Worm (Caenorhabditis elegans) whole organism, L4 larva: ENCODE data around the gene ttr-52.

Source experiments
- D1046.2 ChIP-seq: fragments of 200-800 bp; sonication (Bioruptor generic); IDR thresholded peaks from 2 replicates; pipeline ENCODE4 v1.3.6; 2022; ENCODE audit warnings: missing genetic modification characterization, missing compliant biosample characterization
- F10B5.3 ChIP-seq: sonication (generic microtip); optimal IDR thresholded peaks from 2 replicates; lab custom pipeline; 2016; ENCODE audit warnings: mild to moderate bottlenecking, missing genetic modification characterization, missing compliant biosample characterization
- F44E2.7 ChIP-seq: fragments of 200-800 bp; sonication (Bioruptor generic); IDR thresholded peaks from 2 replicates; pipeline ENCODE4 v2.1.2; 2022; ENCODE audit warnings: missing genetic modification characterization, missing compliant biosample characterization
- T20F7.1 ChIP-seq: fragments of 200-800 bp; sonication (Bioruptor generic); optimal IDR thresholded peaks from 2 replicates; lab custom pipeline; 2018; ENCODE audit warnings: mild to moderate bottlenecking, missing genetic modification characterization, missing compliant biosample characterization
- T26A8.4 ChIP-seq: fragments of 200-800 bp; sonication (Bioruptor generic); IDR thresholded peaks from 2 replicates; pipeline ENCODE4 v1.3.6; 2022; ENCODE audit warnings: missing genetic modification characterization, missing compliant biosample characterization
- Y48G9A.11 ChIP-seq: fragments of 200-800 bp; sonication (Bioruptor generic); IDR thresholded peaks from 2 replicates; pipeline ENCODE4 v1.3.6; 2022; ENCODE audit warnings: missing genetic modification reagents, missing genetic modification characterization, missing compliant biosample characterization
- ZK337.2 ChIP-seq: fragments of 200-800 bp; sonication (Bioruptor generic); IDR thresholded peaks from 2 replicates; pipeline ENCODE4 v1.3.6; 2022; ENCODE audit warnings: missing genetic modification reagents, missing genetic modification characterization, missing compliant biosample characterization
- arid-1 ChIP-seq: fragments of 200-800 bp; sonication (Bioruptor generic); conservative IDR thresholded peaks from 2 replicates; pipeline ENCODE4 v1.3.6; 2022; ENCODE audit warnings: missing genetic modification reagents, missing genetic modification characterization, missing compliant biosample characterization
- ceh-20 ChIP-seq: fragments of 200-800 bp; sonication (Bioruptor generic); IDR thresholded peaks from 2 replicates; pipeline ENCODE4 v1.3.6; 2022; ENCODE audit warnings: missing genetic modification reagents, missing genetic modification characterization, missing compliant biosample characterization
- ceh-62 ChIP-seq: sonication (generic microtip); optimal IDR thresholded peaks from 2 replicates; lab custom pipeline; 2017; ENCODE audit warnings: missing biosample characterization, missing genetic modification characterization
- daf-12 ChIP-seq: fragments of 150-350 bp; optimal IDR thresholded peaks from 2 replicates; lab custom pipeline; 2014; ENCODE audit warnings: missing biosample characterization, missing genetic modification reagents, missing genetic modification characterization
- daf-19 ChIP-seq: fragments of 200-800 bp; sonication (Bioruptor generic); conservative IDR thresholded peaks from 2 replicates; pipeline ENCODE4 v1.3.6; 2022; ENCODE audit warnings: missing genetic modification characterization, missing compliant biosample characterization
- dmd-6 ChIP-seq: fragments of 200-800 bp; sonication (Bioruptor generic); IDR thresholded peaks from 2 replicates; pipeline ENCODE4 v1.3.6; 2022; ENCODE audit warnings: missing genetic modification reagents, missing genetic modification characterization, missing compliant biosample characterization
- dmd-8 ChIP-seq: fragments of 200-800 bp; sonication (Bioruptor generic); IDR thresholded peaks from 2 replicates; pipeline ENCODE4 v1.3.6; 2022; ENCODE audit warnings: missing genetic modification characterization, missing compliant biosample characterization
- dmd-9 ChIP-seq: fragments of 200-800 bp; sonication (Bioruptor generic); IDR thresholded peaks from 2 replicates; pipeline ENCODE4 v1.3.6; 2022; ENCODE audit warnings: missing genetic modification reagents, missing genetic modification characterization, missing compliant biosample characterization
- dpl-1 ChIP-seq: fragments of 150-350 bp; optimal IDR thresholded peaks from 2 replicates; lab custom pipeline; 2014; ENCODE audit warnings: missing biosample characterization, missing genetic modification reagents, missing genetic modification characterization
- dve-1 ChIP-seq: sonication (generic microtip); optimal IDR thresholded peaks from 2 replicates; lab custom pipeline; 2017; ENCODE audit warnings: antibody characterized with exemption, mild to moderate bottlenecking, missing genetic modification characterization, missing compliant biosample characterization; ENCODE audit not compliant: insufficient read depth
- fos-1 ChIP-seq: fragments of 150-350 bp; optimal IDR thresholded peaks from 2 replicates; lab custom pipeline; 2014; ENCODE audit warnings: missing biosample characterization, missing genetic modification characterization
- gei-8 ChIP-seq: fragments of 200-800 bp; sonication (Bioruptor generic); optimal IDR thresholded peaks from 2 replicates; lab custom pipeline; 2018; ENCODE audit warnings: mild to moderate bottlenecking, missing genetic modification characterization, missing compliant biosample characterization
- hif-1 ChIP-seq, 2 experiments: sonication (generic microtip); optimal IDR thresholded peaks; 2 replicates each; lab custom pipeline; 2016 to 2017; ENCODE audit warnings: missing compliant biosample characterization in 2 of 2, missing genetic modification characterization in 2 of 2, missing genetic modification reagents in 2 of 2, missing genotype in 2 of 2, mild to moderate bottlenecking in 1 of 2
- hlh-30 ChIP-seq: sonication (generic microtip); optimal IDR thresholded peaks from 2 replicates; lab custom pipeline; 2017; ENCODE audit warnings: antibody characterized with exemption, mild to moderate bottlenecking, missing genetic modification characterization, missing compliant biosample characterization; ENCODE audit not compliant: insufficient read depth
- lim-7 ChIP-seq: fragments of 200-800 bp; sonication (Bioruptor generic); IDR thresholded peaks from 2 replicates; pipeline ENCODE4 v1.3.6; 2022; ENCODE audit warnings: missing genetic modification characterization, missing compliant biosample characterization
- lin-13 ChIP-seq: fragments of 150-350 bp; optimal IDR thresholded peaks from 2 replicates; lab custom pipeline; 2014; ENCODE audit warnings: missing biosample characterization, missing genetic modification reagents, missing genetic modification characterization
- madf-5 ChIP-seq, 2 experiments: fragments of 200-800 bp; sonication (Bioruptor generic); IDR thresholded peaks; 2 replicates each; pipeline ENCODE4 v1.3.6; 2022; ENCODE audit warnings: missing compliant biosample characterization in 2 of 2, missing genetic modification characterization in 2 of 2
- mep-1 ChIP-seq: fragments of 150-350 bp; sonication (generic microtip); optimal IDR thresholded peaks from 3 replicates; lab custom pipeline; 2014; ENCODE audit warnings: missing biosample characterization, missing genetic modification characterization
- mxl-3 ChIP-seq: fragments of 200-800 bp; sonication (Bioruptor generic); optimal IDR thresholded peaks from 2 replicates; lab custom pipeline; 2018; ENCODE audit warnings: mild to moderate bottlenecking, missing genetic modification characterization, missing compliant biosample characterization
- nhr-10 ChIP-seq: fragments of 150-350 bp; optimal IDR thresholded peaks from 2 replicates; lab custom pipeline; 2014; ENCODE audit warnings: missing biosample characterization, missing genetic modification characterization
- nhr-11 ChIP-seq: fragments of 150-350 bp; optimal IDR thresholded peaks from 2 replicates; lab custom pipeline; 2014; ENCODE audit warnings: missing biosample characterization, missing genetic modification characterization
- nhr-111 ChIP-seq: fragments of 200-800 bp; sonication (Bioruptor generic); optimal IDR thresholded peaks from 2 replicates; lab custom pipeline; 2018; ENCODE audit warnings: mild to moderate bottlenecking, missing genetic modification characterization, missing compliant biosample characterization
- nhr-237 ChIP-seq: sonication (generic microtip); optimal IDR thresholded peaks from 2 replicates; lab custom pipeline; 2017; ENCODE audit warnings: missing biosample characterization, missing genetic modification characterization
- nhr-28 ChIP-seq: fragments of 150-350 bp; optimal IDR thresholded peaks from 2 replicates; lab custom pipeline; 2014; ENCODE audit warnings: missing biosample characterization, missing genetic modification characterization
- nhr-41 ChIP-seq: fragments of 200-800 bp; sonication (Bioruptor generic); IDR thresholded peaks from 2 replicates; pipeline ENCODE4 v1.3.6; 2022; ENCODE audit warnings: missing genetic modification reagents, missing genetic modification characterization, missing compliant biosample characterization
- nhr-76 ChIP-seq: fragments of 150-350 bp; optimal IDR thresholded peaks from 2 replicates; lab custom pipeline; 2014; ENCODE audit warnings: missing biosample characterization, missing genetic modification characterization
- pha-4 ChIP-seq, 2 experiments: fragments of 150-350 bp in 1 of 2; fragments of 200-800 bp in 1 of 2; sonication (Bioruptor generic) in 1 of 2; IDR thresholded peaks in 1 of 2; optimal IDR thresholded peaks in 1 of 2; 2 replicates each; pipeline versions ENCODE4 v1.3.6 to Lab custom; 2014 to 2022; ENCODE audit warnings: missing genetic modification characterization in 2 of 2, missing genetic modification reagents in 2 of 2, missing biosample characterization in 1 of 2, missing compliant biosample characterization in 1 of 2
- saeg-2 ChIP-seq: fragments of 200-800 bp; sonication (Bioruptor generic); IDR thresholded peaks from 2 replicates; pipeline ENCODE4 v1.3.6; 2022; ENCODE audit warnings: missing genetic modification reagents, missing genetic modification characterization, missing compliant biosample characterization
- skn-1 ChIP-seq: fragments of 150-350 bp; optimal IDR thresholded peaks from 2 replicates; lab custom pipeline; 2014; ENCODE audit warnings: missing biosample characterization, missing genetic modification characterization
- snpc-1.2 ChIP-seq: fragments of 200-800 bp; sonication (Bioruptor generic); IDR thresholded peaks from 2 replicates; pipeline ENCODE4 v1.3.6; 2022; ENCODE audit warnings: missing genetic modification reagents, missing genetic modification characterization, missing compliant biosample characterization
- spr-1 ChIP-seq: sonication (generic microtip); optimal IDR thresholded peaks from 2 replicates; lab custom pipeline; 2016; ENCODE audit warnings: mild to moderate bottlenecking, missing genetic modification characterization, missing compliant biosample characterization
- unc-130 ChIP-seq: sonication (generic microtip); optimal IDR thresholded peaks from 2 replicates; lab custom pipeline; 2016; ENCODE audit warnings: missing genetic modification reagents, missing genetic modification characterization, missing compliant biosample characterization
- unc-39 ChIP-seq: sonication (generic microtip); optimal IDR thresholded peaks from 2 replicates; lab custom pipeline; 2017; ENCODE audit warnings: missing biosample characterization, missing genetic modification characterization
- unc-62 ChIP-seq, 3 experiments: fragments of 150-350 bp in 1 of 3; sonication (generic microtip); optimal IDR thresholded peaks in 2 of 3; peaks in 1 of 3; 1 replicate in 1 of 3; 2 replicates in 2 of 3; lab custom pipeline; 2014 to 2017; ENCODE audit warnings: missing biosample characterization in 3 of 3, missing genetic modification characterization in 3 of 3, missing genetic modification reagents in 3 of 3, missing genotype in 1 of 3
- zfp-2 ChIP-seq: sonication (generic microtip); optimal IDR thresholded peaks from 2 replicates; lab custom pipeline; 2016; ENCODE audit warnings: mild to moderate bottlenecking, missing genetic modification characterization, missing compliant biosample characterization
- ztf-7 ChIP-seq: fragments of 150-350 bp; optimal IDR thresholded peaks from 2 replicates; lab custom pipeline; 2014; ENCODE audit warnings: missing biosample characterization, missing genetic modification characterization

ttr-52 gene

ce11 chrIII:13388621-13389020, 15.9 kb upstream of the ttr-52 start (continued):
- TF ChIP-seq hlh-30 (tag; lab: Kevin White, UChicago): no peak
- TF ChIP-seq mep-1 (tag; lab: Kevin White, UChicago): no peak
- TF ChIP-seq F44E2.7 (GFP tag; lab: Robert Waterston, UW): no peak
- TF ChIP-seq snpc-1.2 (GFP tag; lab: Robert Waterston, UW): no peak
- TF ChIP-seq pha-4 (GFP tag; IDR thresholded peaks at IDR 0.05; lab: Robert Waterston, UW): no peak
- no peak for TF ChIP-seq pha-4 (tag; optimal IDR thresholded peaks at IDR 0.05; lab: Kevin White, UChicago)
- TF ChIP-seq T26A8.4 (GFP tag; lab: Robert Waterston, UW): no peak
- no peak for TF ChIP-seq saeg-2
- no peak for TF ChIP-seq fos-1 (tag; lab: Kevin White, UChicago)
- TF ChIP-seq nhr-10: no peak
- no peak for TF ChIP-seq nhr-111 (GFP tag; lab: Kevin White, UChicago)
- TF ChIP-seq Y48G9A.11 (GFP tag; lab: Robert Waterston, UW): no peak
- no peak for TF ChIP-seq dpl-1 (GFP tag; lab: Kevin White, UChicago)
- no peak for TF ChIP-seq lin-13 (GFP tag; lab: Kevin White, UChicago)
- no peak for TF ChIP-seq gei-8 (GFP tag; lab: Kevin White, UChicago)
- no peak for TF ChIP-seq dmd-8 (GFP tag; lab: Robert Waterston, UW)

- no peak for TF ChIP-seq skn-1 (tag; lab: Kevin White, UChicago)
- no peak for TF ChIP-seq zfp-2
- TF ChIP-seq ztf-7: no peak
- no peak for TF ChIP-seq snpc-1.2 (GFP tag; lab: Robert Waterston, UW)
- TF ChIP-seq ceh-62: no peak
- no peak for TF ChIP-seq T20F7.1
- no peak for TF ChIP-seq arid-1 (GFP tag; lab: Robert Waterston, UW)
- no peak for TF ChIP-seq fos-1 (tag; lab: Kevin White, UChicago)
- no peak for TF ChIP-seq nhr-28 (tag; lab: Kevin White, UChicago)
- TF ChIP-seq mxl-3 (GFP tag; lab: Kevin White, UChicago): no peak
- no peak for TF ChIP-seq daf-19 (GFP tag; lab: Robert Waterston, UW)
- no peak for TF ChIP-seq dmd-6 (GFP tag; lab: Robert Waterston, UW)
- no peak for TF ChIP-seq nhr-76
- TF ChIP-seq, all 104 proteins: peak for 0
Observed at ce11 chrIII:13389078-13389477, 15.4 kb upstream of the ttr-52 start, which contains the start of gene T03F6.3. Gene T03F6.3 (plus strand): TSS chrIII:13389395.

ce11 chrIII:13390789-13391188, 13.7 kb upstream of the ttr-52 start:
- TF ChIP-seq daf-12 (tag; lab: Kevin White, UChicago): no peak
- TF ChIP-seq, all 104 proteins: peak for 0

ce11 chrIII:13393239-13393638, 11.3 kb upstream of the ttr-52 start, which contains the start of gene dnj-17:
Gene dnj-17 (minus strand): TSS chrIII:13393339.
- TF ChIP-seq hif-1 (tag; optimal IDR thresholded peaks at IDR 0.05; lab: Kevin White, UChicago) (no peak), nhr-11 (no peak), madf-5 (GFP tag; IDR thresholded peaks at IDR 0.05; lab: Robert Waterston, UW) (no peak), unc-130 (GFP tag; lab: Kevin White, UChicago) (no peak), nhr-237 (tag; lab: Kevin White, UChicago) (no peak), unc-62 (GFP tag; optimal IDR thresholded peaks at IDR 0.05 in 1 of 2; lab: Kevin White, UChicago) (no peak), unc-62 (tag; optimal IDR thresholded peaks at IDR 0.05; lab: Kevin White, UChicago) (no peak), ceh-20 (GFP tag; lab: Robert Waterston, UW) (no peak), dmd-9 (GFP tag; lab: Robert Waterston, UW) (no peak), lim-7 (GFP tag; lab: Robert Waterston, UW) (no peak), spr-1 (no peak), D1046.2 (no peak), nhr-41 (GFP tag; lab: Robert Waterston, UW) (no peak), ZK337.2 (GFP tag; lab: Robert Waterston, UW) (no peak), unc-39 (tag; lab: Kevin White, UChicago) (no peak), F10B5.3 (tag; lab: Kevin White, UChicago) (no peak), dve-1 (no peak), arid-1 (GFP tag; lab: Robert Waterston, UW) (no peak)
